Worm (Caenorhabditis elegans) whole organism, L3 larva: ENCODE measurements around the gene acp-2.

Source experiments
- aly-2 ChIP-seq: fragments of 150-350 bp; optimal IDR thresholded peaks from 2 replicates; lab custom pipeline; 2014; ENCODE audit warnings: missing biosample characterization, missing genetic modification characterization
- fos-1 ChIP-seq: fragments of 150-350 bp; optimal IDR thresholded peaks from 2 replicates; lab custom pipeline; 2014; ENCODE audit warnings: missing biosample characterization, missing genetic modification characterization
- nhr-25 ChIP-seq: sonication (generic microtip); optimal IDR thresholded peaks from 2 replicates; lab custom pipeline; 2017; ENCODE audit warnings: missing biosample characterization, missing genetic modification characterization
- nhr-28 ChIP-seq: fragments of 150-350 bp; optimal IDR thresholded peaks from 2 replicates; lab custom pipeline; 2014; ENCODE audit warnings: missing biosample characterization, missing genetic modification characterization

- TF ChIP-seq aly-2 (tag; lab: Kevin White, UChicago) (no peak), nhr-25 (tag; lab: Kevin White, UChicago) (no peak), fos-1 (tag; lab: Kevin White, UChicago) (no peak), nhr-28 (tag; lab: Kevin White, UChicago) (no peak)
These were observed 49.3 kb upstream of the acp-2 start for ce11 chrII:8481033-8481708.
